Worm (Caenorhabditis elegans): Measurements from ENCODE around the gene fbl-1.

Gene fbl-1

ce11 chrIV:9500100-9500499 lies 40.5 kb upstream of the fbl-1 start, which contains the start of gene ugt-21:
Gene ugt-21, plus strand, starts transcription at chrIV:9500311.
- TF ChIP-seq C08G9.2 (tag; optimal IDR thresholded peaks at IDR 0.05) (no peak), elt-2 (tag; optimal IDR thresholded peaks at IDR 0.05) (peak; percentile 22)

- TF ChIP-seq ets-4 (tag; optimal IDR thresholded peaks at IDR 0.05), result no peak
- no peak for TF ChIP-seq rnt-1 (tag; optimal IDR thresholded peaks at IDR 0.05)
- no peak for TF ChIP-seq fax-1 (tag; optimal IDR thresholded peaks at IDR 0.05)
- no peak for TF ChIP-seq ceh-24 (tag; optimal IDR thresholded peaks at IDR 0.05)
- no peak for TF ChIP-seq lim-6 (tag; optimal IDR thresholded peaks at IDR 0.05)
- TF ChIP-seq pqm-1 (tag; optimal IDR thresholded peaks at IDR 0.05), result no peak
- no peak for TF ChIP-seq sox-4 (tag; optimal IDR thresholded peaks at IDR 0.05)
- no peak for TF ChIP-seq ceh-18 (tag; optimal IDR thresholded peaks at IDR 0.05)
- no peak for TF ChIP-seq ceh-30 (tag; optimal IDR thresholded peaks at IDR 0.05)
- TF ChIP-seq ceh-22 (tag; optimal IDR thresholded peaks at IDR 0.05), result no peak
- TF ChIP-seq dve-1 (tag; optimal IDR thresholded peaks at IDR 0.05), result no peak
- TF ChIP-seq hlh-8 (tag; optimal IDR thresholded peaks at IDR 0.05), result no peak
- no peak for TF ChIP-seq eyg-1 (tag; optimal IDR thresholded peaks at IDR 0.05)
- TF ChIP-seq pag-3 (tag; optimal IDR thresholded peaks at IDR 0.05; ENCODE audit: borderline replicate concordance), result no peak
- no peak for TF ChIP-seq unc-55 (GFP tag; optimal IDR thresholded peaks at IDR 0.05)
- TF ChIP-seq fkh-6 (tag; optimal IDR thresholded peaks at IDR 0.05), result no peak
- no peak for TF ChIP-seq ref-2 (tag; optimal IDR thresholded peaks at IDR 0.05)
These were observed 34.4 kb upstream of the fbl-1 start, which contains the start of gene ttr-9 for ce11 chrIV:9506251-9506650. Gene ttr-9, minus strand, starts transcription at chrIV:9506351.

DNA sequence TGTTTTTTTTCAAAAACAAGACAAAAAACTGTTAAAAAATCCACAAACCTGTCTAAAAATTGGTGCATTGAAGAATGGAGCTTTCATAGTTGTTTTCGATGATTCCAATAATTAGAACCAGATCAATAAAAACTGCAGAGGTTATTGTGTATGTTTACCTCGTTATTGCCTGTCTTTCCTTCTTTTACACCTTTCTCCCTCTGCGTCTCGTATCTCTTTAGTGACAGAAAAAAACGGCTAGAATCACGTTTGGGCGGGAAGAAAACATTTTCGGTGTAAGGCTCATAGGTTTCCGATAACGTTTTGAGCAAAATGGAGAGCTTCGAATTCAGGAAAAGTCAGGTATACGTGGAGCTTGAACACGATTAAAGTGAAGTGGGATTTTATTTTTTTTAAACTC lies 32.0 kb upstream of the fbl-1 start, which contains the start of gene ethe-1:
Gene ethe-1, minus strand, starts transcription at position 150 of the 400 bp plus-strand sequence.
- TF ChIP-seq pat-9 (tag; optimal IDR thresholded peaks at IDR 0.05) (no peak), gmeb-2 (tag; optimal IDR thresholded peaks at IDR 0.05) (no peak), K09A11.1 (tag; optimal IDR thresholded peaks at IDR 0.05; ENCODE audit: insufficient read depth) (no peak), ceh-6 (GFP tag; optimal IDR thresholded peaks at IDR 0.05) (no peak), sdc-2 (tag; optimal IDR thresholded peaks at IDR 0.05) (no peak), fax-1 (tag; optimal IDR thresholded peaks at IDR 0.05) (no peak), elt-2 (tag; optimal IDR thresholded peaks at IDR 0.05) (no peak), hlh-30 (tag; optimal IDR thresholded peaks at IDR 0.05; ENCODE audit: insufficient read depth) (no peak), K02D7.2 (tag; optimal IDR thresholded peaks at IDR 0.05) (no peak), ceh-31 (tag; optimal IDR thresholded peaks at IDR 0.05) (no peak), mec-3 (tag; optimal IDR thresholded peaks at IDR 0.05; ENCODE audit: borderline replicate concordance) (no peak), nhr-11 (tag; optimal IDR thresholded peaks at IDR 0.05) (no peak), pros-1 (tag; optimal IDR thresholded peaks at IDR 0.05) (no peak), ama-1 (optimal IDR thresholded peaks at IDR 0.05) (no peak)

DNA sequence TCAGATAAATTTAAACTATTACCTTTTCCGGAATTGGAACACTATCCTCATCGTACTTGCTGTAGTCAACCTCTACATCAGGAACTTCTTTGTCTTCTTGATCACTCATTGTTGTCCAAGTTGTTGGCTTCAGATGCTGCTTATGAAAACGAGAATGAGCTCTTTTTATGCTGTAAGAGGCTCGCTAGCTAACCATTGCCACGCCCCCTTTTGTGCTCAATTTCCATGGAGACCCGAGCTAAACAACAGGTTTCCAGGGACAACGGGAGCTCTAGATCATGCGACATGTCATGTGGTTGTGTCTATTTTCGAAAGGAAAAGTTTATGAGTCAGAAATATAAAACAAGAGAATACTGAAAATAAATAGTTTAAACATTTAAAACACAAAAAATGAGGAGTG lies 30.2 kb upstream of the fbl-1 start, which contains the start of gene C33A12.4:
Gene C33A12.4, minus strand, starts transcription at position 131 of the 400 bp plus-strand sequence.
- TF ChIP-seq ceh-30 (tag; optimal IDR thresholded peaks at IDR 0.05), result no peak
- no peak for TF ChIP-seq hlh-15 (tag; optimal IDR thresholded peaks at IDR 0.05)
- no peak for TF ChIP-seq ahr-1 (tag; optimal IDR thresholded peaks at IDR 0.05)
- no peak for TF ChIP-seq ceh-14 (tag; optimal IDR thresholded peaks at IDR 0.05)
- no peak for TF ChIP-seq elt-2 (tag; optimal IDR thresholded peaks at IDR 0.05)
- TF ChIP-seq T23F11.4 (GFP tag; optimal IDR thresholded peaks at IDR 0.05), result no peak
- TF ChIP-seq pat-9 (tag; optimal IDR thresholded peaks at IDR 0.05), result no peak
- TF ChIP-seq ceh-24 (tag; optimal IDR thresholded peaks at IDR 0.05), result no peak
- TF ChIP-seq pros-1 (tag; optimal IDR thresholded peaks at IDR 0.05), result no peak
- no peak for TF ChIP-seq ref-2 (tag; optimal IDR thresholded peaks at IDR 0.05)
- no peak for TF ChIP-seq hlh-8 (tag; optimal IDR thresholded peaks at IDR 0.05)
- TF ChIP-seq hlh-13 (GFP tag; optimal IDR thresholded peaks at IDR 0.05), result no peak
- no peak for TF ChIP-seq Y22D7AL.16 (tag; optimal IDR thresholded peaks at IDR 0.05)
- no peak for TF ChIP-seq C08G9.2 (tag; optimal IDR thresholded peaks at IDR 0.05)
- TF ChIP-seq syd-9 (tag; optimal IDR thresholded peaks at IDR 0.05), result no peak

Measured in whole organism, late embryonic.